Fruit fly (Drosophila melanogaster) whole organism, embryonic: Measurements from ENCODE around the gene TTLL15.

Source experiments
- B-H2 ChIP-seq: fragments of 200-800 bp; sonication (Bioruptor generic); optimal IDR thresholded peaks from 2 replicates; lab custom pipeline; 2018; ENCODE audit warnings: missing biosample characterization, mild to moderate bottlenecking, missing genetic modification characterization
- CG2875 ChIP-seq: fragments of 200-800 bp; sonication (Bioruptor generic); optimal IDR thresholded peaks from 2 replicates; lab custom pipeline; 2017; ENCODE audit warnings: missing biosample characterization, mild to moderate bottlenecking, missing genetic modification characterization, missing genetic modification reagents
- HLH4C ChIP-seq: fragments of 200-800 bp; sonication (Bioruptor generic); IDR thresholded peaks from 3 replicates; pipeline ENCODE4 v1.3.6; 2022; ENCODE audit warnings: missing biosample characterization, missing genetic modification characterization; ENCODE audit not compliant: partially characterized antibody

- no peak for TF ChIP-seq B-H2 (GFP tag; lab: Kevin White, UChicago)
- TF ChIP-seq HLH4C (GFP tag; lab: Robert Waterston, UW), result no peak
- no peak for TF ChIP-seq CG2875 (GFP tag; lab: Kevin White, UChicago)
These were observed 11.2 kb upstream of the TTLL15 start, which contains the start of gene CG14692 for dm6 chr3R:10803855-10804254.
